Worm (Caenorhabditis elegans): ENCODE measurements around the gene ubc-7.
A peak's percentile ranks its signal among the peaks of the same experiment; 100 is the strongest.

The ubc-7 gene

DNA sequence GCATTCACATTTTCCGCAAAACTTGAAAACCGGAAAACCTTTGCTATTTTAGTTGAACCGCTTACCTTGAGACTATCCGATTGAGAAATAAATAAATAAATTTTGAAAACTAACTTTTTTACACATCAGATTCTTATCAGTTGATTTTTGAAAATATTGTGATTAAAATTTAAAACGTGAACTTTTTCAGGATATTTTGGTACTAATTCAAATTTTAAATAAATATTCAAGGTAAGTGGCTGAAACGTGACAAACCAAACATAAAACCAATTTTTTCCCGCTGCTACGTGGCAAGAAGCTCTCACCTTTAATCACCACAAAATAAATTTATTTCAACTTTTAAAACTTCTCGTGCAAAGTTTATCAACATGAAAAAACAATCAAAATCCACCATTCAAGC lies 20.9 kb upstream of the ubc-7 start, which contains the start of gene C15H7.3:
Gene C15H7.3 (minus strand): TSS at position 101 of the 400 bp plus-strand sequence.
- TF ChIP-seq F37D6.2 (tag; optimal IDR thresholded peaks at IDR 0.05) (no peak), tag-97 (GFP tag; IDR thresholded peaks at IDR 0.05) (no peak), lim-7 (GFP tag; IDR thresholded peaks at IDR 0.05) (no peak), gei-8 (GFP tag; optimal IDR thresholded peaks at IDR 0.05) (no peak), nhr-76 (tag; optimal IDR thresholded peaks at IDR 0.05) (no peak), zfp-2 (tag; optimal IDR thresholded peaks at IDR 0.05) (no peak), nhr-10 (tag; optimal IDR thresholded peaks at IDR 0.05) (no peak), ceh-82 (tag; optimal IDR thresholded peaks at IDR 0.05) (no peak), D1046.2 (GFP tag; IDR thresholded peaks at IDR 0.05) (no peak), sdz-12 (GFP tag; optimal IDR thresholded peaks at IDR 0.05) (no peak), dpl-1 (GFP tag; optimal IDR thresholded peaks at IDR 0.05) (no peak), aha-1 (tag) (no peak), nhr-25 (tag; optimal IDR thresholded peaks at IDR 0.05; ENCODE audit: borderline replicate concordance, insufficient read depth) (no peak)

ce11 chrIII:9646440-9647021 lies 15.6 kb upstream of the ubc-7 start:
- no peak for TF ChIP-seq nhr-25 (tag; optimal IDR thresholded peaks at IDR 0.05; ENCODE audit: borderline replicate concordance, insufficient read depth)
- peak in 1 of 2 experiments; percentile 19 for TF ChIP-seq mdl-1 (tag; optimal IDR thresholded peaks at IDR 0.05)
- no peak for TF ChIP-seq nhr-10 (tag; optimal IDR thresholded peaks at IDR 0.05)
- peak in 1 of 2 experiments; percentile 93 for TF ChIP-seq unc-62 (GFP tag; optimal IDR thresholded peaks at IDR 0.05 in 1 of 2)
- TF ChIP-seq unc-62 (tag; optimal IDR thresholded peaks at IDR 0.05), result no peak
- no peak for TF ChIP-seq nhr-41 (GFP tag; IDR thresholded peaks at IDR 0.05)
- TF ChIP-seq mxl-3 (GFP tag; optimal IDR thresholded peaks at IDR 0.05), result peak; percentile 34
- TF ChIP-seq nhr-28 (tag; optimal IDR thresholded peaks at IDR 0.05), result peak; percentile 53
- peak; percentile 23 for TF ChIP-seq aha-1 (tag)
- TF ChIP-seq hlh-30 (tag; optimal IDR thresholded peaks at IDR 0.05; ENCODE audit: insufficient read depth), result peak; percentile 43
- TF ChIP-seq rbr-2 (tag; optimal IDR thresholded peaks at IDR 0.05), result no peak
- no peak for TF ChIP-seq aly-2 (tag; optimal IDR thresholded peaks at IDR 0.05)
- no peak for TF ChIP-seq Y75B8A.6 (GFP tag; IDR thresholded peaks at IDR 0.05)
- TF ChIP-seq unc-39 (tag; optimal IDR thresholded peaks at IDR 0.05), result no peak
- TF ChIP-seq ceh-82 (tag; optimal IDR thresholded peaks at IDR 0.05), result no peak
- peak; percentile 21 for TF ChIP-seq hlh-11 (tag; optimal IDR thresholded peaks at IDR 0.05)
- no peak for TF ChIP-seq set-16 (GFP tag; IDR thresholded peaks at IDR 0.05)
- TF ChIP-seq F44E2.7 (GFP tag; IDR thresholded peaks at IDR 0.05), result no peak
- no peak for TF ChIP-seq ceh-32 (tag; optimal IDR thresholded peaks at IDR 0.05; ENCODE audit: poor library complexity)
- TF ChIP-seq nhr-11 (tag; optimal IDR thresholded peaks at IDR 0.05), result no peak
- no peak for TF ChIP-seq T26A8.4 (GFP tag; IDR thresholded peaks at IDR 0.05)
- TF ChIP-seq mdt-29 (GFP tag; IDR thresholded peaks at IDR 0.05), result no peak
- no peak for TF ChIP-seq Y48G9A.11 (GFP tag; IDR thresholded peaks at IDR 0.05)

DNA sequence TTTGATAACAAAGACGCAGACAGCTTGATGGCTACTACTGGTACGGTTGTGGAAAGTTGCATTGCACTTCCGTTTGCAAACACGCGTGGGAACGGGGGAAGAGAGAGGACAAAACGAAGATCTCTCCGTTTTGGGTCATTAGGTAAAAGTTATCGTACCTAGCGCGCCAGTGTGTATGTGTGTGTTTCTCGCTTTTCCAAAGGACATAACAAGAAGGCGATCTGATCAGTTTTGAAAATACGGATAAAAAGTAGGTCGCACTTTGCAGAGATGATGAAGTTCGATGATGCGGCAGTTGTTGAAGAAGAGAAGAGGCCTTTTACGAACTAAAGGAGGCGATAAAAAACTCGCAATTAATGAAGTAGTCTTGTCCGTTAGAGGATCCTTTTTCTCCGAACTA lies 14.1 kb upstream of the ubc-7 start:
- TF ChIP-seq vab-7 (GFP tag; IDR thresholded peaks at IDR 0.05) (no peak), nhr-28 (tag; optimal IDR thresholded peaks at IDR 0.05) (peak; percentile 4), ceh-44 (GFP tag; IDR thresholded peaks at IDR 0.05) (no peak), pha-4 (GFP tag; IDR thresholded peaks at IDR 0.05) (no peak), pha-4 (tag; optimal IDR thresholded peaks at IDR 0.05) (no peak), arid-1 (GFP tag; conservative IDR thresholded peaks at IDR 0.05) (no peak)

DNA sequence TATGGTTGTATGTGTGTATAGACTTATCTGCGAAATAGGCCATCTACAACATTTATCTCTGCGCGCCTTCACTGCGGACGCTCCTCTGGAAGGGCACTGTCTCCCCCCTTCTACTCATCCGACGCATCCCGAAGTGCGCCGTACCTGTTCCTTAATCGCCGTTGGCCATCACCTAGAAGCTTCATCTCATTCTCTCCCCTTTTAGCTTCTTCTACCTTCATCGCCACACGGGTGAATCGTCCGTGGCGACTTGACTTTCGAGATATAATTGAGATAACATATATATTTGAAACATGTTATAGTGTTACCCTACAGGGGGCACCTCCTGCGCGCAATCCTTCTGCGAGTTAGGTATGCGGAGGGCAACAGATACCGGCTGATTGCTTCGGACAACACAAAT lies 11.1 kb upstream of the ubc-7 start:
- TF ChIP-seq nhr-48 (tag; optimal IDR thresholded peaks at IDR 0.05), result peak; percentile 29
- no peak for TF ChIP-seq ceh-32 (tag; optimal IDR thresholded peaks at IDR 0.05; ENCODE audit: poor library complexity)
